Worm (Caenorhabditis elegans) whole organism, midembryonic: Measurements from ENCODE around the gene T20G5.9.

Experiments
- T22C8.4 ChIP-seq: fragments of 200-800 bp; sonication (Bioruptor generic); IDR thresholded peaks from 2 replicates; pipeline ENCODE4 v1.3.6; 2022; ENCODE audit warnings: missing genetic modification characterization, missing compliant biosample characterization
- cog-1 ChIP-seq: sonication (generic microtip); optimal IDR thresholded peaks from 2 replicates; lab custom pipeline; 2016; ENCODE audit warnings: missing genetic modification characterization, missing compliant biosample characterization
- flt-1 ChIP-seq: fragments of 200-800 bp; sonication (Bioruptor generic); IDR thresholded peaks from 2 replicates; pipeline ENCODE4 v1.3.6; 2022; ENCODE audit warnings: missing genetic modification characterization, missing compliant biosample characterization
- med-1 ChIP-seq: sonication (generic microtip); optimal IDR thresholded peaks from 2 replicates; lab custom pipeline; 2017; ENCODE audit warnings: missing genetic modification characterization, mild to moderate bottlenecking, missing compliant biosample characterization, antibody characterized with exemption, missing genetic modification reagents; ENCODE audit not compliant: insufficient read depth
- ztf-23 ChIP-seq: fragments of 200-800 bp; sonication (Bioruptor generic); IDR thresholded peaks from 2 replicates; pipeline ENCODE4 v1.3.6; 2022; ENCODE audit warnings: missing genetic modification reagents, missing genetic modification characterization, missing compliant biosample characterization
- ztf-29 ChIP-seq: fragments of 200-800 bp; sonication (Bioruptor generic); IDR thresholded peaks from 2 replicates; pipeline ENCODE4 v1.3.6; 2022; ENCODE audit warnings: missing genetic modification reagents, missing genetic modification characterization, missing compliant biosample characterization

DNA sequence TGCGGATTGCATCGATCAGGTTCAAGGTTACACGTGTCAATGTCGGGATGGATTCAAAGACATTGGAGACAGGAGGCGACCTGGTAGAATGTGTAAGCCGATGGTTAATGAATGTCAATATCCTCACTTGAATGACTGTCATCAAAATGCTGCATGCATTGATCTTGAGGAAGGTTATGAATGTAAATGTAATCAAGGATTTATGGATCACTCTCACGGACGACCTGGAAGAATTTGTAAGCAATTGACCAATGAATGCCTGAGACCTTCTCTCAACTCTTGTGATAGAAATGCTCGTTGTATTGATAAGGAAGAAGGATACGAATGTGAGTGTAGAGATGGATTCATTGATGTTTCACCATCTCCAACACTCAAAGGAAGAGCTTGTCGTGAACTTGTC lies 31.6 kb upstream of the T20G5.9 start:
- TF ChIP-seq flt-1 (GFP tag; lab: Robert Waterston, UW) (no peak), ztf-23 (GFP tag; lab: Robert Waterston, UW) (no peak), ztf-29 (GFP tag; lab: Robert Waterston, UW) (no peak), T22C8.4 (GFP tag; lab: Robert Waterston, UW) (no peak), cog-1 (tag; lab: Kevin White, UChicago) (no peak), med-1 (GFP tag; lab: Kevin White, UChicago) (no peak)
